Fruit fly (Drosophila melanogaster): Measurements from ENCODE around the gene Acer.

Acer gene

dm6 chr2L:8517256-8517694, 4.5 kb upstream of the Acer start, which contains the start of the genes mRpL51 and Uba4 (continued):
- TF ChIP-seq NC2β (GFP tag; optimal IDR thresholded peaks at IDR 0.05) = peak; percentile 39
- no peak for TF ChIP-seq CG8765 (GFP tag; IDR thresholded peaks at IDR 0.05)
- TF ChIP-seq crp (GFP tag; optimal IDR thresholded peaks at IDR 0.05) = peak; percentile 90 to 97
- TF ChIP-seq CG15696 (tag; optimal IDR thresholded peaks at IDR 0.05) = no peak
- no peak for TF ChIP-seq z (GFP tag; IDR thresholded peaks at IDR 0.05)
- TF ChIP-seq oc (tag; optimal IDR thresholded peaks at IDR 0.05) = no peak
- no peak for TF ChIP-seq CG10565 (GFP tag; optimal IDR thresholded peaks at IDR 0.05)
- TF ChIP-seq CG11695 (GFP tag; IDR thresholded peaks at IDR 0.05) = 0 out of 3 replicates have a peak, but pooled peaks have one; percentile 35
- peak; percentile 34 for TF ChIP-seq Side (GFP tag; optimal IDR thresholded peaks at IDR 0.05)
- TF ChIP-seq sisA (GFP tag; IDR thresholded peaks at IDR 0.05) = no peak
- TF ChIP-seq kah (GFP tag; optimal IDR thresholded peaks at IDR 0.05) = no peak
- TF ChIP-seq eyg (GFP tag; optimal IDR thresholded peaks at IDR 0.05) = no peak
- TF ChIP-seq Gug (GFP tag; IDR thresholded peaks at IDR 0.05) = no peak
- peak; percentile 40 for TF ChIP-seq CG9609 (GFP tag; optimal IDR thresholded peaks at IDR 0.05)
- no peak for TF ChIP-seq Gsc (GFP tag; IDR thresholded peaks at IDR 0.05)
- peak; percentile 26 for TF ChIP-seq CG8388 (GFP tag; optimal IDR thresholded peaks at IDR 0.05)
- TF ChIP-seq CG17829 (tag; optimal IDR thresholded peaks at IDR 0.05) = peak; percentile 38
- TF ChIP-seq CG14965 (GFP tag; optimal IDR thresholded peaks at IDR 0.05; ENCODE audit: borderline replicate concordance) = no peak
- no peak for TF ChIP-seq fd64A (GFP tag; optimal IDR thresholded peaks at IDR 0.05)
- TF ChIP-seq CG7786 (GFP tag; optimal IDR thresholded peaks at IDR 0.05) = peak; percentile 7
- no peak for TF ChIP-seq tgo (GFP tag; IDR thresholded peaks at IDR 0.05)
- TF ChIP-seq CG17612 (GFP tag; IDR thresholded peaks at IDR 0.05) = no peak
- TF ChIP-seq stc (GFP tag; IDR thresholded peaks at IDR 0.05) = no peak
- TF ChIP-seq CG34422 (GFP tag; IDR thresholded peaks at IDR 0.05) = peak; percentile 65; the same call in 1 of the 3 replicates
- TF ChIP-seq CG12104 (GFP tag; optimal IDR thresholded peaks at IDR 0.05) = peak; percentile 1
- no peak for TF ChIP-seq H15 (GFP tag; IDR thresholded peaks at IDR 0.05)
- TF ChIP-seq Dad (GFP tag; optimal IDR thresholded peaks at IDR 0.05) = no peak
- no peak for TF ChIP-seq slbo (GFP tag; IDR thresholded peaks at IDR 0.05)
- no peak for TF ChIP-seq schlank (tag; optimal IDR thresholded peaks at IDR 0.05)
- no peak for TF ChIP-seq CG12219 (GFP tag; optimal IDR thresholded peaks at IDR 0.05)
- no peak for TF ChIP-seq CG31388 (GFP tag; optimal IDR thresholded peaks at IDR 0.05)
- peak; percentile 100 for TF ChIP-seq Vsx1 (GFP tag; optimal IDR thresholded peaks at IDR 0.05)
- TF ChIP-seq jumu (GFP tag; optimal IDR thresholded peaks at IDR 0.05) = peak; percentile 18
- peak; percentile 46 for TF ChIP-seq MESR4 (GFP tag; optimal IDR thresholded peaks at IDR 0.05)
- peak; percentile 28 for TF ChIP-seq CG33213 (GFP tag; optimal IDR thresholded peaks at IDR 0.05)
- peak in 1 of 2 experiments; percentile 10 for TF ChIP-seq Hr51 (GFP tag; optimal IDR thresholded peaks at IDR 0.05)
- peak; percentile 18 for TF ChIP-seq CG10979 (tag; optimal IDR thresholded peaks at IDR 0.05)
- no peak for TF ChIP-seq run (tag; optimal IDR thresholded peaks at IDR 0.05)
- TF ChIP-seq CG18262 (tag; optimal IDR thresholded peaks at IDR 0.05) = peak; percentile 25
- TF ChIP-seq pzg (GFP tag; optimal IDR thresholded peaks at IDR 0.05) = peak; percentile 71
- TF ChIP-seq CG8290 (GFP tag; optimal IDR thresholded peaks at IDR 0.05) = no peak
- TF ChIP-seq CG8290 (tag; optimal IDR thresholded peaks at IDR 0.05) = no peak
- TF ChIP-seq pita (GFP tag; optimal IDR thresholded peaks at IDR 0.05) = no peak
- TF ChIP-seq lmd (GFP tag; IDR thresholded peaks at IDR 0.05) = no peak
- TF ChIP-seq CG6272 (GFP tag; IDR thresholded peaks at IDR 0.05) = no peak
- no peak for TF ChIP-seq Neu2 (GFP tag; optimal IDR thresholded peaks at IDR 0.05; ENCODE audit: borderline replicate concordance)
- no peak for TF ChIP-seq dysf (GFP tag; IDR thresholded peaks at IDR 0.05)
- no peak for TF ChIP-seq vfl (GFP tag; optimal IDR thresholded peaks at IDR 0.05)
- peak; percentile 44 for TF ChIP-seq Max (GFP tag; optimal IDR thresholded peaks at IDR 0.05)
- TF ChIP-seq CG18476 (GFP tag; optimal IDR thresholded peaks at IDR 0.05) = peak; percentile 37
- TF ChIP-seq gsb-n (tag; optimal IDR thresholded peaks at IDR 0.05) = no peak
- no peak for TF ChIP-seq CG4360 (GFP tag; IDR thresholded peaks at IDR 0.05)
